Fruit fly (Drosophila melanogaster) ovary, adult (tissue): Measurements from ENCODE around the gene CG5946.

Source experiments
- CG17801 ChIP-seq: fragments of 200-800 bp; optimal IDR thresholded peaks from 2 replicates; lab custom pipeline; 2019; ENCODE audit warnings: missing biosample characterization, mild to moderate bottlenecking, missing genetic modification characterization, moderate library complexity; ENCODE audit not compliant: partially characterized antibody

Gene CG5946

dm6 chr3L:11777348-11777958 lies 44.6 kb downstream of the CG5946 start:
- TF ChIP-seq CG17801 (GFP tag; lab: Kevin White, UChicago) = peak; percentile 23

dm6 chr3L:11776731-11777130 lies 45.3 kb downstream of the CG5946 start, which contains the start of gene CG14131:
Gene CG14131 (plus strand): TSS chr3L:11777073.
- no peak for TF ChIP-seq CG17801 (GFP tag; lab: Kevin White, UChicago)

DNA sequence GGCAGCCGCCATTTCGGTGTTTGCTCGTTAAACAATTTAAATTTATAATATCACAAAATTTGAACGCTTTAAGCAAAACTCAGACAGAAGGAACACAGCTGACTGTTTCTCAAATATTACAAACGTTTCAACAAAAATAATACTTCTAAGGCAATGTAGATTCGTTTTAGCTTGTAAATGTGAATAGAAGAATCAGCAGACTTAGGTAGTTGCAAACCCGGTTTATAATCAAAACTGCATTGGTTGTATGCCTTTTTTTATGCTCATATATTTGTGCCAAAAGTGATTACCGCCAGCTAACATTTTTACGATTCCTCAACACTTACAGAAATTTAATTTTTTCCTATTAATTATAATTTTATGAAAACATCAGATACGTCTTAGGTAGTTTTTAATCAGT lies 47.7 kb downstream of the CG5946 start, which contains the start of gene Tim13:
TSS of gene Tim13 (minus strand) at position 101 of the 400 bp plus-strand sequence.
- no peak for TF ChIP-seq CG17801 (GFP tag; lab: Kevin White, UChicago)

- TF ChIP-seq CG17801 (GFP tag; lab: Kevin White, UChicago) = no peak
Observed at dm6 chr3L:11773796-11774195, 48.3 kb downstream of the CG5946 start.

DNA sequence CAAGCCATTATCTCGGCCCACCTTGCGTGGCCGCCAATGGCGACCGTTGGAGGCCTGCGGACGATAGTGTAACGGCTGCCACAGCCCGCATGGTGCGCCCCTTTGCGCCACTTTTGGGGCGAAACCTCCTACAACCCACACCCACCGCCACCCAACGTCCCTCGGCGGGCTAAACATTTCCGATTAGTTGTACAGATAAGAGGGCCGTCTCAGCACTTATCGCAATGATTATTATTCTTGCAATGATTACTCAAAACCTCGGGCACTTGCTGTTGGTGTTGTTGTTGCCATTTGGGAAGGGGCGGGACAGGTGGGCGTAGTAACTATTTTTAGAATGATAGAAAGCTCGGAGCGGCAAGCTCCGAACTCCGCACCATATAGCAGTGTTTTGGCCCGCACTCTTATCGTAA lies 49.5 kb downstream of the CG5946 start:
- TF ChIP-seq CG17801 (GFP tag; lab: Kevin White, UChicago) = no peak

DNA sequence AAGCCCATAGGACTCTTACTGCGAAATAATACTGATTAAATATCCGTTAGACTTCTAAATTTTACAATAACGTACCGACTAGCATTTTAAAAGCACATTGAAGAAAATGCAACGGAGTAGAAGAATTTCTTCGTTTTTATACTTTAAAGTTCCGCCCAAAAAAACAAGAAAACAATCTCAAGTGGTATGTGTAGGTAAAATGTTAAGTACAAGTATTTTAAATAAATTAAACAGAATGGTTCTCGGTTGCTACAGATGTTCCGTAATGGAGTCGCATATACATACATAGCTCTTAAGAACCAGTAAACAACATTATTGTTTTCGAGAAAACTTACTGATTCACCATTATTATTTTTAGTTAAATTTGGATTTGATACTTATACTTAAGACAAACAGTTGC lies 50.0 kb downstream of the CG5946 start, which contains the start of gene Muc68D:
TSS of gene Muc68D (minus strand) at position 101 of the 400 bp plus-strand sequence.
- TF ChIP-seq CG17801 (GFP tag; lab: Kevin White, UChicago) = no peak
